Fruit fly (Drosophila melanogaster) Kc167 (cell line): ENCODE results near the gene SamDC.

Experiments
- Myc ChIP-seq: fragments of >200 bp; optimal IDR thresholded peaks from 2 replicates; lab custom pipeline; 2017; ENCODE audit warnings: missing external identifiers
- h ChIP-seq: fragments of >200 bp; optimal IDR thresholded peaks from 3 replicates; lab custom pipeline; 2018; ENCODE audit warnings: missing external identifiers
- insv ChIP-seq: fragments of >200 bp; optimal IDR thresholded peaks from 3 replicates; lab custom pipeline; 2018; ENCODE audit warnings: missing external identifiers
- psq ChIP-seq: fragments of >200 bp; optimal IDR thresholded peaks from 2 replicates; lab custom pipeline; 2017; ENCODE audit warnings: missing external identifiers

DNA sequence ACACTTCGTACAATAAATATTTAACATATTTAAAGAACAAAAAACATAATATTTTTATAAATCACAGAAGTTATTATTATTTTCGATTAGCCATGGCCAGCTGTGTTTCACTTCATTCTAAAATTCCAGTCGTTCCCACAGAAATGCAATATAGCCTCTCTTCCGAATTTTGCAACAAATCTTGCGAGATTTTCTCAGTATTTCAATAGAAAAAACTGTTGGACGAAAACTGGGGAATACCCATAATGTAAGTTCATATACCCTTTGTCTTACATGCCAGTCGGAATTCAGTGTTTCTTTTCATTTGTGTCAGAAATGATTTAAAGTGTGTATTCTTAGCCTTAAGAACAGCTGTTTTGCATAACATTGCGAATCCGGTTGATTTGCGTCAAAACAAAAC is 17.3 kb downstream of the SamDC start, which contains the start of the genes CtsL4 and ClpP:
- TF ChIP-seq psq (lab: Kevin White, UChicago) (no peak), h (no peak), Myc (lab: Kevin White, UChicago) (no peak), insv (lab: Kevin White, UChicago) (no peak)
